Worm (Caenorhabditis elegans): ENCODE measurements around the gene C25A11.2.

ce11 chrX:9154216-9154615 lies 40.4 kb downstream of the C25A11.2 start, which contains the start of gene B0563.7:
- no peak for TF ChIP-seq nhr-237 (tag; optimal IDR thresholded peaks at IDR 0.05)
- no peak for TF ChIP-seq ztf-11 (tag; optimal IDR thresholded peaks at IDR 0.05)
- no peak for TF ChIP-seq lin-14 (GFP tag; optimal IDR thresholded peaks at IDR 0.05)
- TF ChIP-seq lin-35 (GFP tag; optimal IDR thresholded peaks at IDR 0.05): no peak
